Worm (Caenorhabditis elegans) whole organism, L1 larva: ENCODE measurements around the gene fbxa-63.

Experiments
- C04F5.9 ChIP-seq: sonication (generic microtip); optimal IDR thresholded peaks from 2 replicates; lab custom pipeline; 2016; ENCODE audit warnings: missing genetic modification characterization, missing compliant biosample characterization
- C16A3.4 ChIP-seq: fragments of 150-350 bp; optimal IDR thresholded peaks from 2 replicates; lab custom pipeline; 2014; ENCODE audit warnings: missing biosample characterization, missing genetic modification characterization
- blmp-1 ChIP-seq: fragments of 150-350 bp; optimal IDR thresholded peaks from 2 replicates; lab custom pipeline; 2014; ENCODE audit warnings: missing biosample characterization, missing genetic modification characterization
- dsc-1 ChIP-seq: sonication (generic microtip); optimal IDR thresholded peaks from 2 replicates; lab custom pipeline; 2016; ENCODE audit warnings: mild to moderate bottlenecking, missing genetic modification characterization, missing compliant biosample characterization
- efl-3 ChIP-seq: fragments of 200-800 bp; sonication (Bioruptor generic); optimal IDR thresholded peaks from 2 replicates; lab custom pipeline; 2018; ENCODE audit warnings: mild to moderate bottlenecking, missing genetic modification characterization, missing compliant biosample characterization
- egl-27 ChIP-seq, 2 experiments: fragments of 150-350 bp in 1 of 2; sonication (generic microtip); optimal IDR thresholded peaks; 3 replicates each; lab custom pipeline; 2017 to 2018; ENCODE audit warnings: missing biosample characterization in 2 of 2, missing genetic modification characterization in 2 of 2, missing genetic modification reagents in 2 of 2
- ets-5 ChIP-seq: fragments of 200-800 bp; sonication (Bioruptor generic); IDR thresholded peaks from 2 replicates; pipeline ENCODE4 v1.3.6; 2022; ENCODE audit warnings: missing genetic modification characterization, missing compliant biosample characterization
- fkh-10 ChIP-seq: sonication (generic microtip); optimal IDR thresholded peaks from 2 replicates; lab custom pipeline; 2017; ENCODE audit warnings: missing biosample characterization, missing genetic modification reagents, missing genetic modification characterization
- grh-1 ChIP-seq: fragments of 200-800 bp; sonication (Bioruptor generic); IDR thresholded peaks from 2 replicates; pipeline ENCODE4 v1.3.6; 2022; ENCODE audit warnings: missing genetic modification reagents, missing genetic modification characterization, missing compliant biosample characterization
- hlh-17 ChIP-seq: fragments of 200-800 bp; sonication (Bioruptor generic); optimal IDR thresholded peaks from 2 replicates; lab custom pipeline; 2018; ENCODE audit warnings: missing genetic modification characterization, mild to moderate bottlenecking, missing compliant biosample characterization, moderate library complexity, borderline replicate concordance
- hlh-4 ChIP-seq: sonication (generic microtip); optimal IDR thresholded peaks from 2 replicates; lab custom pipeline; 2016; ENCODE audit warnings: mild to moderate bottlenecking, missing genetic modification characterization, missing compliant biosample characterization
- hpl-2 ChIP-seq: fragments of 150-350 bp; optimal IDR thresholded peaks from 2 replicates; lab custom pipeline; 2014; ENCODE audit warnings: missing biosample characterization, missing genetic modification reagents, missing genetic modification characterization
- isw-1 ChIP-seq: fragments of 200-800 bp; sonication (Bioruptor generic); IDR thresholded peaks from 2 replicates; pipeline ENCODE4 v1.3.6; 2022; ENCODE audit warnings: missing genetic modification characterization, missing compliant biosample characterization
- lin-13 ChIP-seq: fragments of 150-350 bp; optimal IDR thresholded peaks from 2 replicates; lab custom pipeline; 2014; ENCODE audit warnings: missing biosample characterization, missing genetic modification reagents, missing genetic modification characterization
- lin-14 ChIP-seq: fragments of 200-800 bp; sonication (Bioruptor generic); optimal IDR thresholded peaks from 2 replicates; lab custom pipeline; 2018; ENCODE audit warnings: mild to moderate bottlenecking, missing genetic modification characterization, moderate library complexity, missing compliant biosample characterization
- lin-15B ChIP-seq: fragments of 150-350 bp; sonication (generic microtip); optimal IDR thresholded peaks from 3 replicates; lab custom pipeline; 2014; ENCODE audit warnings: missing biosample characterization, missing genetic modification characterization
- lin-35 ChIP-seq, 2 experiments: fragments of 150-350 bp; optimal IDR thresholded peaks; 2 replicates each; lab custom pipeline; 2014; ENCODE audit warnings: missing biosample characterization in 2 of 2, missing genetic modification characterization in 2 of 2, missing genetic modification reagents in 2 of 2
- lin-39 ChIP-seq: fragments of 150-350 bp; optimal IDR thresholded peaks from 2 replicates; lab custom pipeline; 2014; ENCODE audit warnings: missing biosample characterization, missing genetic modification reagents, missing genetic modification characterization
- lir-3 ChIP-seq: sonication (generic microtip); optimal IDR thresholded peaks from 2 replicates; lab custom pipeline; 2016; ENCODE audit warnings: mild to moderate bottlenecking, missing genetic modification characterization, moderate library complexity, missing compliant biosample characterization; ENCODE audit not compliant: poor library complexity
- lsy-2 ChIP-seq, 2 experiments: fragments of 150-350 bp; optimal IDR thresholded peaks; 2 replicates each; lab custom pipeline; 2014; ENCODE audit warnings: missing biosample characterization in 2 of 2, missing genetic modification characterization in 2 of 2
- mab-9 ChIP-seq: fragments of 200-800 bp; sonication (Bioruptor generic); IDR thresholded peaks from 2 replicates; pipeline ENCODE4 v1.3.6; 2022; ENCODE audit warnings: missing genetic modification reagents, missing genetic modification characterization, missing compliant biosample characterization
- mef-2 ChIP-seq: fragments of 150-350 bp; optimal IDR thresholded peaks from 2 replicates; lab custom pipeline; 2014; ENCODE audit warnings: missing biosample characterization, missing genetic modification characterization
- mep-1 ChIP-seq: fragments of 150-350 bp; optimal IDR thresholded peaks from 2 replicates; lab custom pipeline; 2014; ENCODE audit warnings: missing biosample characterization, missing genetic modification characterization
- nhr-12 ChIP-seq: sonication (generic microtip); optimal IDR thresholded peaks from 2 replicates; lab custom pipeline; 2017; ENCODE audit warnings: missing biosample characterization, missing genetic modification characterization
- nhr-19 ChIP-seq: fragments of 200-800 bp; sonication (Bioruptor generic); conservative IDR thresholded peaks from 2 replicates; pipeline ENCODE4 v1.3.6; 2022; ENCODE audit warnings: missing genetic modification characterization, missing compliant biosample characterization
- nhr-28 ChIP-seq: fragments of 150-350 bp; optimal IDR thresholded peaks from 2 replicates; lab custom pipeline; 2014; ENCODE audit warnings: missing biosample characterization, missing genetic modification characterization
- nhr-47 ChIP-seq: sonication (generic microtip); optimal IDR thresholded peaks from 2 replicates; lab custom pipeline; 2016; ENCODE audit warnings: mild to moderate bottlenecking, missing genetic modification characterization, moderate library complexity, missing compliant biosample characterization
- nhr-76 ChIP-seq: sonication (generic microtip); optimal IDR thresholded peaks from 2 replicates; lab custom pipeline; 2017; ENCODE audit warnings: missing biosample characterization, missing genetic modification characterization
- nhr-77 ChIP-seq: fragments of 150-350 bp; optimal IDR thresholded peaks from 2 replicates; lab custom pipeline; 2014; ENCODE audit warnings: missing biosample characterization, missing genetic modification characterization
- nhr-85 ChIP-seq: sonication (generic microtip); peaks from one replicate; lab custom pipeline; 2016; ENCODE audit warnings: missing genetic modification characterization, inconsistent platforms, missing compliant biosample characterization
- pqm-1 ChIP-seq: sonication (generic microtip); optimal IDR thresholded peaks from 3 replicates; lab custom pipeline; 2017; ENCODE audit warnings: missing biosample characterization, missing genetic modification characterization
- rnt-1 ChIP-seq: sonication (generic microtip); optimal IDR thresholded peaks from 2 replicates; lab custom pipeline; 2016; ENCODE audit warnings: mild to moderate bottlenecking, missing genetic modification characterization, moderate library complexity, missing compliant biosample characterization
- skn-1 ChIP-seq: fragments of 150-350 bp; optimal IDR thresholded peaks from 2 replicates; lab custom pipeline; 2014; ENCODE audit warnings: missing biosample characterization, missing genetic modification characterization
- snu-23 ChIP-seq: sonication (generic microtip); optimal IDR thresholded peaks from 2 replicates; lab custom pipeline; 2016; ENCODE audit warnings: missing genetic modification characterization, missing compliant biosample characterization
- sptf-1 ChIP-seq: fragments of 150-350 bp; optimal IDR thresholded peaks from 2 replicates; lab custom pipeline; 2014; ENCODE audit warnings: missing biosample characterization, missing genetic modification characterization
- sup-37 ChIP-seq: fragments of 200-800 bp; sonication (Bioruptor generic); optimal IDR thresholded peaks from 2 replicates; lab custom pipeline; 2018; ENCODE audit warnings: mild to moderate bottlenecking, missing genetic modification characterization, missing compliant biosample characterization
- swsn-7 ChIP-seq: sonication (generic microtip); optimal IDR thresholded peaks from 2 replicates; lab custom pipeline; 2016; ENCODE audit warnings: missing genetic modification characterization, missing compliant biosample characterization
- tbx-2 ChIP-seq: sonication (generic microtip); optimal IDR thresholded peaks from 2 replicates; lab custom pipeline; 2016; ENCODE audit warnings: missing genetic modification characterization, missing compliant biosample characterization
- unc-98 ChIP-seq: fragments of 200-800 bp; sonication (Bioruptor generic); IDR thresholded peaks from 2 replicates; pipeline ENCODE4 v1.3.6; 2022; ENCODE audit warnings: missing genetic modification characterization, missing compliant biosample characterization
- vab-15 ChIP-seq: sonication (generic microtip); optimal IDR thresholded peaks from 2 replicates; lab custom pipeline; 2017; ENCODE audit warnings: missing genotype, mild to moderate bottlenecking, missing genetic modification characterization, missing compliant biosample characterization
- xbp-1 ChIP-seq: sonication (generic microtip); optimal IDR thresholded peaks from 2 replicates; lab custom pipeline; 2016; ENCODE audit warnings: missing genetic modification characterization, missing compliant biosample characterization
- zag-1 ChIP-seq: fragments of 150-350 bp; optimal IDR thresholded peaks from 2 replicates; lab custom pipeline; 2014; ENCODE audit warnings: missing biosample characterization, missing genetic modification characterization

Gene fbxa-63

DNA sequence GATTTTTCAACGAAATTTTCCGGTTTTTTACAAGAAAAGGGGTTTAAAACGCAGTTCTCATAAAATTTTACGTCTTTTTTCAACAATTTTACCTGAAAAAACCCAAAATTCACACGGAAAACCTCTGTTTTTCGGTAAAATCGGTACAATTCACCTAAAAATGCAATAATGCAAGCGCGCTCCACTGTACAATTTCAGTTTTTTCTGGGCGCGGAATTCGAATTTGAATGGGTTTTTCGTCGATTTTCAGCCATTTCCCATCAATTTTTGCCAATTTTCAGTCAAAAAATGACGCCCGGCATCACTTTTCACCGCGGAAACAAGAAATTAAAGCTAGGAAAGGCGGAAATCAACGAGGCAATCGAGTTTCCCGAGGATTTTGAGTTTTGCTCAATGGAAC, 35.5 kb upstream of the fbxa-63 start, which contains the start of gene orc-3 (continued):
- peak; percentile 64 for TF ChIP-seq rnt-1 (tag; lab: Kevin White, UChicago)
- TF ChIP-seq lin-15B = peak; percentile 30
- no peak for TF ChIP-seq lin-14
- TF ChIP-seq swsn-7 (tag; lab: Kevin White, UChicago) = no peak
- peak; percentile 55 for TF ChIP-seq mep-1 (tag; lab: Kevin White, UChicago)
- no peak for TF ChIP-seq pqm-1 (tag; lab: Kevin White, UChicago)
- peak; percentile 9 for TF ChIP-seq xbp-1 (tag; lab: Kevin White, UChicago)
- TF ChIP-seq lin-35 (GFP tag; optimal IDR thresholded peaks at IDR 0.05; lab: Kevin White, UChicago) = peak; percentile 88 to 95
- peak; percentile 20 to 68 for TF ChIP-seq lsy-2 (tag; optimal IDR thresholded peaks at IDR 0.05; lab: Kevin White, UChicago)
- TF ChIP-seq grh-1 (GFP tag; lab: Robert Waterston, UW) = no peak
- peak; percentile 64 for TF ChIP-seq skn-1 (tag; lab: Kevin White, UChicago)
- TF ChIP-seq snu-23 (GFP tag; lab: Kevin White, UChicago) = peak; percentile 38
- no peak for TF ChIP-seq C04F5.9 (tag; lab: Kevin White, UChicago)
- TF ChIP-seq tbx-2 (tag; lab: Kevin White, UChicago) = no peak
- no peak for TF ChIP-seq unc-98 (GFP tag; lab: Robert Waterston, UW)
- TF ChIP-seq nhr-85 (tag; lab: Kevin White, UChicago) = peak; percentile 78
- no peak for TF ChIP-seq mef-2 (tag; lab: Kevin White, UChicago)
- TF ChIP-seq egl-27 (tag; optimal IDR thresholded peaks at IDR 0.05; lab: Kevin White, UChicago) = no peak
- TF ChIP-seq sptf-1 (tag; lab: Kevin White, UChicago) = no peak
- TF ChIP-seq blmp-1 = peak; percentile 30

DNA sequence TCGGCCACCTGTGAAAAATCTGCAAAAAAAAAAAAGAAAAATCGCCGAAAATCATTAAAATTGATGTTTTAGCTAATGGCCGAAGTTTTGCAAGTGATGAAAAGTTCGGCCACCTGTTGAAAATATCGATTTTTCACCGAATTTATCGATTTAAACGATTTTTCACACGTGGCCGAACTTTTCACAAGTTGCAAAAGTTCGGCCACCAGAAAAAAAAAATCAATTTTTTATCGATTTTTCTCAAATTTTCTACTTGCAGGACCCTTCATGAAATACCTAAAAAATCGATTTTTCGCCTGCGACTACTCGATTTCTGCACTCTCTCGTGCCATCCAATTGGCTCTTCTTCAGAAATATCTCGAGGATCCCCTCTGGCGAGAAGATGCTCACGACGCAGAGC, 32.7 kb upstream of the fbxa-63 start:
- no peak for TF ChIP-seq nhr-28 (tag; lab: Kevin White, UChicago)
- no peak for TF ChIP-seq lin-13 (GFP tag; lab: Kevin White, UChicago)
- TF ChIP-seq nhr-47 (tag; lab: Kevin White, UChicago) = no peak
- TF ChIP-seq tbx-2 (tag; lab: Kevin White, UChicago) = no peak
- TF ChIP-seq nhr-19 (GFP tag; lab: Robert Waterston, UW) = no peak
- TF ChIP-seq sup-37 (GFP tag; lab: Kevin White, UChicago) = no peak
- TF ChIP-seq fkh-10 (GFP tag; lab: Kevin White, UChicago) = no peak
- no peak for TF ChIP-seq vab-15 (tag; lab: Kevin White, UChicago)
- TF ChIP-seq dsc-1 (tag; lab: Kevin White, UChicago) = no peak
- TF ChIP-seq efl-3 (GFP tag; lab: Kevin White, UChicago) = no peak
- TF ChIP-seq hlh-17 (GFP tag; lab: Kevin White, UChicago) = no peak
- no peak for TF ChIP-seq nhr-12 (tag; lab: Kevin White, UChicago)
- TF ChIP-seq nhr-77 = no peak
- TF ChIP-seq lin-39 (tag; lab: Kevin White, UChicago) = no peak
- TF ChIP-seq, all 84 proteins: peak for 0

DNA sequence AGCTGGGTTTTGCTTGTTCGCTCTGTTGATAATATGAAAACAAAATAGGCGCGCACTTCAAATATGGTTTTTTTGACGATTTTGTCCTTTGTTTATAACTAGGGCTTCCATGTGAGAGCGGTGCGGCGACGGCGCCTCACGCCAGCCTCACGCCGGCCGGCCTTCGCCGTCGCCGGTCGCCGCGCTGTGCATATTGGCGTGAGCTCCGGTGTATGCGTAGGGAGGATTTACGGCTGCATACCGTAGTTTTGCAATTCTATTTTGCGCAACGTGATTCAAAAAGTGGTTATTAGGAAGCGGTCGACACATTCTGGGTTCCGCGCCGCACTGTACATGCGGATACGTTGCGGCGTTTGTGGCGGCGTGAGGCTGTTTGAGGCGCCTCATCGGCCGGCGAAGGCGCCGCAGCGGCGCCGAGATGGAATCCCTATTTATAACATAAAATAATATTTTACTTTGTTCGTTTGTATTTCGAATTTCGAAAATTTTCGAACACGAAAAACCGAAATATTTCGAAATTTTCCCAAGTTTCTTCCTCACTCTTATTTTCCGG, 29.1 kb upstream of the fbxa-63 start:
- TF ChIP-seq nhr-85 (tag; lab: Kevin White, UChicago) = no peak
- no peak for TF ChIP-seq nhr-76 (tag; lab: Kevin White, UChicago)
- TF ChIP-seq hpl-2 (GFP tag; lab: Kevin White, UChicago) = no peak
- no peak for TF ChIP-seq ets-5 (GFP tag; lab: Robert Waterston, UW)
- no peak for TF ChIP-seq C16A3.4 (tag; lab: Kevin White, UChicago)
- no peak for TF ChIP-seq hlh-4 (tag; lab: Kevin White, UChicago)
- TF ChIP-seq zag-1 (tag; lab: Kevin White, UChicago) = no peak
- TF ChIP-seq isw-1 (GFP tag; lab: Robert Waterston, UW) = no peak
- no peak for TF ChIP-seq mab-9 (GFP tag; lab: Robert Waterston, UW)
- TF ChIP-seq lir-3 (tag; lab: Kevin White, UChicago) = no peak
- TF ChIP-seq grh-1 (GFP tag; lab: Robert Waterston, UW) = no peak
